Fruit fly (Drosophila melanogaster): ENCODE data around the gene Trhn.

DNA sequence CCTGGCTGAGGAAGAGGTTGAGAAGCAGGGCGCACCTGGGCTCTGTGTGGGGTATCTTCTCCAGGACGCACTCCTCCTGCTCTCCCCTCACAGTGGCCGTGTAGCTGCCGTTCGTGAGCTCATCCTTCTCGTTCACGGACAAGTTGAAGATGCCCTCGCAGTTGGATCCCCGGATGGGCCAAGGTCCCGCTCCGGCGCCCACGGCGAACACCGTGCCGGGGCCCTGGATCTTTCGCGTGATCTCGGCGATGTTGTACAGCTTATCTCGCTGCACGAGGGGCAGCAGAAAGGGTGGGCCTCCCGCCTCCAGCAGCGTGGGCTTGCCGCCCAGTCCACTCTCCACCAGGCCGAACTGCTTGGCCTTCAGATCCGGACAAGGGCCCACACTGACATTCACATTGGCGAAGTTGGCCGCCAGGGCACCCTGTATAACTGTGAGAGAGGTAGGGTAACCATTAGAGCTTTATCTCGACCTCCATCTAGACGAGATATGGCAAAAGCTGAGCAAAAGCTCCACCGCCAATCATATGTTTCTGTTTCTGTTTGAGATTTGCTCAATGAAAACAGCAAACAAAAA lies 11.0 kb upstream of the Trhn start:
- TF ChIP-seq Sox15 (GFP tag; optimal IDR thresholded peaks at IDR 0.05), result no peak
- no peak for TF ChIP-seq spab (GFP tag; optimal IDR thresholded peaks at IDR 0.05)
- TF ChIP-seq CG10669 (GFP tag; optimal IDR thresholded peaks at IDR 0.05), result no peak
